Fruit fly (Drosophila melanogaster) whole organism, prepupa: ENCODE data around the gene CG15571.
A peak's percentile ranks its signal among the peaks of the same experiment; 100 is the strongest.

Experiments used
- CG11902 ChIP-seq: fragments of 200-800 bp; sonication (Bioruptor generic); optimal IDR thresholded peaks from 3 replicates; lab custom pipeline; 2016; ENCODE audit warnings: missing biosample characterization, missing genetic modification characterization
- CG32006 ChIP-seq: fragments of 200-800 bp; sonication (Bioruptor generic); optimal IDR thresholded peaks from 3 replicates; lab custom pipeline; 2017; ENCODE audit warnings: missing biosample characterization, mild to moderate bottlenecking, missing genetic modification characterization
- CG34406 ChIP-seq: fragments of 200-800 bp; sonication (Bioruptor generic); optimal IDR thresholded peaks from 3 replicates; lab custom pipeline; 2016; ENCODE audit warnings: missing biosample characterization, missing genetic modification characterization
- CG3919 ChIP-seq: fragments of 200-800 bp; sonication (Bioruptor generic); optimal IDR thresholded peaks from 3 replicates; lab custom pipeline; 2016; ENCODE audit warnings: missing biosample characterization, missing genetic modification characterization
- CG6854 ChIP-seq: fragments of 200-800 bp; sonication (Bioruptor generic); optimal IDR thresholded peaks from 2 replicates; lab custom pipeline; 2017; ENCODE audit warnings: missing biosample characterization, mild to moderate bottlenecking, missing genetic modification characterization
- CG8632 ChIP-seq: fragments of 200-800 bp; sonication (Bioruptor generic); optimal IDR thresholded peaks from 3 replicates; lab custom pipeline; 2016; ENCODE audit warnings: missing biosample characterization, missing genetic modification characterization
- Gug ChIP-seq: fragments of 200-800 bp; sonication (Bioruptor generic); IDR thresholded peaks from 2 replicates; pipeline ENCODE4 v1.3.6; 2022; ENCODE audit warnings: missing biosample characterization, missing genetic modification characterization
- Smox ChIP-seq: fragments of 200-800 bp; sonication (Bioruptor generic); optimal IDR thresholded peaks from 3 replicates; lab custom pipeline; 2016; ENCODE audit warnings: missing biosample characterization, missing genetic modification characterization
- Sox102F ChIP-seq: fragments of 200-800 bp; sonication (Bioruptor generic); optimal IDR thresholded peaks from 2 replicates; lab custom pipeline; 2016; ENCODE audit warnings: missing biosample characterization, mild to moderate bottlenecking, missing genetic modification characterization

dm6 chrX:4170492-4170891 is 46.7 kb downstream of the CG15571 start:
- no peak for TF ChIP-seq CG8632 (GFP tag; lab: Kevin White, UChicago)
- TF ChIP-seq CG3919 (GFP tag; lab: Kevin White, UChicago) = peak; percentile 56
- TF ChIP-seq CG6854 (GFP tag; lab: Kevin White, UChicago) = no peak
- no peak for TF ChIP-seq CG34406
- no peak for TF ChIP-seq Sox102F (GFP tag; lab: Kevin White, UChicago)
- no peak for TF ChIP-seq CG11902 (GFP tag; lab: Kevin White, UChicago)
- peak; percentile 52 for TF ChIP-seq Gug (GFP tag; lab: Robert Waterston, UW)
- TF ChIP-seq CG32006 (GFP tag; lab: Kevin White, UChicago) = peak; percentile 78
- no peak for TF ChIP-seq Smox (GFP tag; lab: Kevin White, UChicago)
